Worm (Caenorhabditis elegans): ENCODE data around the gene clec-49.

The clec-49 gene

ce11 chrV:19751124-19751523 lies at the start of gene clec-49:
Gene clec-49, minus strand, starts transcription at chrV:19751226.
- TF ChIP-seq flt-1 (GFP tag; IDR thresholded peaks at IDR 0.05) (no peak), T22C8.4 (GFP tag; IDR thresholded peaks at IDR 0.05) (no peak), ztf-29 (GFP tag; IDR thresholded peaks at IDR 0.05) (no peak), tab-1 (GFP tag; IDR thresholded peaks at IDR 0.05) (no peak), ref-1 (GFP tag; conservative IDR thresholded peaks at IDR 0.05) (no peak), klf-2 (GFP tag; conservative IDR thresholded peaks at IDR 0.05) (no peak), cog-1 (tag; optimal IDR thresholded peaks at IDR 0.05) (no peak), ztf-23 (GFP tag; IDR thresholded peaks at IDR 0.05) (no peak), med-1 (GFP tag; optimal IDR thresholded peaks at IDR 0.05; ENCODE audit: insufficient read depth) (no peak)

- no peak for TF ChIP-seq T22C8.4 (GFP tag; IDR thresholded peaks at IDR 0.05)
- no peak for TF ChIP-seq klf-2 (GFP tag; conservative IDR thresholded peaks at IDR 0.05)
- TF ChIP-seq med-1 (GFP tag; optimal IDR thresholded peaks at IDR 0.05; ENCODE audit: insufficient read depth), result no peak
- no peak for TF ChIP-seq flt-1 (GFP tag; IDR thresholded peaks at IDR 0.05)
- no peak for TF ChIP-seq cog-1 (tag; optimal IDR thresholded peaks at IDR 0.05)
- no peak for TF ChIP-seq ztf-23 (GFP tag; IDR thresholded peaks at IDR 0.05)
- TF ChIP-seq ztf-29 (GFP tag; IDR thresholded peaks at IDR 0.05), result no peak
- TF ChIP-seq ref-1 (GFP tag; conservative IDR thresholded peaks at IDR 0.05), result no peak
- no peak for TF ChIP-seq tab-1 (GFP tag; IDR thresholded peaks at IDR 0.05)
These were observed 43.9 kb upstream of the clec-49 start, which contains the start of gene M162.7 for ce11 chrV:19794931-19795330. Gene M162.7, minus strand, starts transcription at chrV:19795031.

- no peak for TF ChIP-seq tab-1 (GFP tag; IDR thresholded peaks at IDR 0.05)
- TF ChIP-seq T22C8.4 (GFP tag; IDR thresholded peaks at IDR 0.05), result no peak
- TF ChIP-seq cog-1 (tag; optimal IDR thresholded peaks at IDR 0.05), result no peak
- no peak for TF ChIP-seq ztf-23 (GFP tag; IDR thresholded peaks at IDR 0.05)
- TF ChIP-seq ztf-29 (GFP tag; IDR thresholded peaks at IDR 0.05), result no peak
- TF ChIP-seq flt-1 (GFP tag; IDR thresholded peaks at IDR 0.05), result no peak
- TF ChIP-seq med-1 (GFP tag; optimal IDR thresholded peaks at IDR 0.05; ENCODE audit: insufficient read depth), result no peak
These were observed 39.2 kb upstream of the clec-49 start for ce11 chrV:19790248-19790647.

ce11 chrV:19788360-19788759 lies 37.3 kb upstream of the clec-49 start, which contains the start of gene clec-258:
Gene clec-258, plus strand, starts transcription at chrV:19788440.
- TF ChIP-seq klf-2 (GFP tag; conservative IDR thresholded peaks at IDR 0.05), result no peak
- TF ChIP-seq ztf-23 (GFP tag; IDR thresholded peaks at IDR 0.05), result no peak
- no peak for TF ChIP-seq T22C8.4 (GFP tag; IDR thresholded peaks at IDR 0.05)
- no peak for TF ChIP-seq ref-1 (GFP tag; conservative IDR thresholded peaks at IDR 0.05)
- TF ChIP-seq flt-1 (GFP tag; IDR thresholded peaks at IDR 0.05), result no peak
- no peak for TF ChIP-seq med-1 (GFP tag; optimal IDR thresholded peaks at IDR 0.05; ENCODE audit: insufficient read depth)

- TF ChIP-seq klf-2 (GFP tag; conservative IDR thresholded peaks at IDR 0.05), result no peak
- no peak for TF ChIP-seq T22C8.4 (GFP tag; IDR thresholded peaks at IDR 0.05)
- TF ChIP-seq med-1 (GFP tag; optimal IDR thresholded peaks at IDR 0.05; ENCODE audit: insufficient read depth), result no peak
- TF ChIP-seq flt-1 (GFP tag; IDR thresholded peaks at IDR 0.05), result no peak
- TF ChIP-seq cog-1 (tag; optimal IDR thresholded peaks at IDR 0.05), result no peak
- TF ChIP-seq ztf-29 (GFP tag; IDR thresholded peaks at IDR 0.05), result no peak
- no peak for TF ChIP-seq ref-1 (GFP tag; conservative IDR thresholded peaks at IDR 0.05)
- TF ChIP-seq tab-1 (GFP tag; IDR thresholded peaks at IDR 0.05), result no peak
- no peak for TF ChIP-seq ztf-23 (GFP tag; IDR thresholded peaks at IDR 0.05)
These were observed 32.8 kb upstream of the clec-49 start, which contains the start of gene srt-45 for ce11 chrV:19783829-19784228. Gene srt-45, plus strand, starts transcription at chrV:19784129.

ce11 chrV:19779220-19779619 lies 28.2 kb upstream of the clec-49 start:
- no peak for TF ChIP-seq ztf-23 (GFP tag; IDR thresholded peaks at IDR 0.05)
- TF ChIP-seq ref-1 (GFP tag; conservative IDR thresholded peaks at IDR 0.05), result no peak

ce11 chrV:19778608-19779007 lies 27.6 kb upstream of the clec-49 start, which contains the start of gene fbxa-194:
Gene fbxa-194, minus strand, starts transcription at chrV:19778708.
- TF ChIP-seq ztf-29 (GFP tag; IDR thresholded peaks at IDR 0.05), result no peak

ce11 chrV:19777227-19777626 lies 26.2 kb upstream of the clec-49 start, which contains the start of gene fbxa-118:
Gene fbxa-118, minus strand, starts transcription at chrV:19777327.
- no peak for TF ChIP-seq T22C8.4 (GFP tag; IDR thresholded peaks at IDR 0.05)
- no peak for TF ChIP-seq klf-2 (GFP tag; conservative IDR thresholded peaks at IDR 0.05)
- no peak for TF ChIP-seq ref-1 (GFP tag; conservative IDR thresholded peaks at IDR 0.05)

- TF ChIP-seq flt-1 (GFP tag; IDR thresholded peaks at IDR 0.05), result no peak
- no peak for TF ChIP-seq ztf-29 (GFP tag; IDR thresholded peaks at IDR 0.05)
- no peak for TF ChIP-seq T22C8.4 (GFP tag; IDR thresholded peaks at IDR 0.05)
- no peak for TF ChIP-seq ref-1 (GFP tag; conservative IDR thresholded peaks at IDR 0.05)
- no peak for TF ChIP-seq med-1 (GFP tag; optimal IDR thresholded peaks at IDR 0.05; ENCODE audit: insufficient read depth)
- TF ChIP-seq klf-2 (GFP tag; conservative IDR thresholded peaks at IDR 0.05), result no peak
- no peak for TF ChIP-seq tab-1 (GFP tag; IDR thresholded peaks at IDR 0.05)
- TF ChIP-seq ztf-23 (GFP tag; IDR thresholded peaks at IDR 0.05), result no peak
- no peak for TF ChIP-seq cog-1 (tag; optimal IDR thresholded peaks at IDR 0.05)
These were observed 20.6 kb upstream of the clec-49 start, which contains the start of gene M162.15 for ce11 chrV:19771660-19772059. Gene M162.15, minus strand, starts transcription at chrV:19771760.

- TF ChIP-seq cog-1 (tag; optimal IDR thresholded peaks at IDR 0.05) (no peak), tab-1 (GFP tag; IDR thresholded peaks at IDR 0.05) (no peak), flt-1 (GFP tag; IDR thresholded peaks at IDR 0.05) (no peak), ztf-29 (GFP tag; IDR thresholded peaks at IDR 0.05) (no peak), med-1 (GFP tag; optimal IDR thresholded peaks at IDR 0.05; ENCODE audit: insufficient read depth) (no peak), ztf-23 (GFP tag; IDR thresholded peaks at IDR 0.05) (no peak), T22C8.4 (GFP tag; IDR thresholded peaks at IDR 0.05) (no peak), klf-2 (GFP tag; conservative IDR thresholded peaks at IDR 0.05) (no peak), ref-1 (GFP tag; conservative IDR thresholded peaks at IDR 0.05) (no peak)
These were observed 16.7 kb upstream of the clec-49 start for ce11 chrV:19767719-19768118.

- TF ChIP-seq flt-1 (GFP tag; IDR thresholded peaks at IDR 0.05), result no peak
- no peak for TF ChIP-seq T22C8.4 (GFP tag; IDR thresholded peaks at IDR 0.05)
- TF ChIP-seq cog-1 (tag; optimal IDR thresholded peaks at IDR 0.05), result no peak
- no peak for TF ChIP-seq klf-2 (GFP tag; conservative IDR thresholded peaks at IDR 0.05)
- no peak for TF ChIP-seq med-1 (GFP tag; optimal IDR thresholded peaks at IDR 0.05; ENCODE audit: insufficient read depth)
- TF ChIP-seq ztf-29 (GFP tag; IDR thresholded peaks at IDR 0.05), result no peak
- no peak for TF ChIP-seq ztf-23 (GFP tag; IDR thresholded peaks at IDR 0.05)
- TF ChIP-seq ref-1 (GFP tag; conservative IDR thresholded peaks at IDR 0.05), result no peak
- TF ChIP-seq tab-1 (GFP tag; IDR thresholded peaks at IDR 0.05), result no peak
These were observed 9.7 kb upstream of the clec-49 start, which contains the start of gene M162.5 for ce11 chrV:19760751-19761150. Gene M162.5, plus strand, starts transcription at chrV:19761051.
